Worm (Caenorhabditis elegans) whole organism, young adult: ENCODE data around the gene gmn-1.

Source experiments
- B0019.2 ChIP-seq: fragments of 200-800 bp; sonication (Bioruptor generic); conservative IDR thresholded peaks from 2 replicates; pipeline ENCODE4 v1.3.6; 2022; ENCODE audit warnings: missing genetic modification reagents, missing genetic modification characterization, missing compliant biosample characterization
- F55B11.4 ChIP-seq: sonication (generic microtip); optimal IDR thresholded peaks from 2 replicates; lab custom pipeline; 2016; ENCODE audit warnings: missing compliant biosample characterization, missing genetic modification characterization, borderline replicate concordance; ENCODE audit not compliant: insufficient read depth
- fkh-3 ChIP-seq: sonication (generic microtip); optimal IDR thresholded peaks from 2 replicates; lab custom pipeline; 2016; ENCODE audit warnings: mild to moderate bottlenecking, missing genetic modification characterization, missing compliant biosample characterization
- let-526 ChIP-seq: fragments of 200-800 bp; sonication (Bioruptor generic); IDR thresholded peaks from 2 replicates; pipeline ENCODE4 v1.3.6; 2022; ENCODE audit warnings: missing genetic modification reagents, missing genetic modification characterization, missing compliant biosample characterization
- madf-3 ChIP-seq: fragments of 200-800 bp; sonication (Bioruptor generic); IDR thresholded peaks from 2 replicates; pipeline ENCODE4 v1.3.6; 2022; ENCODE audit warnings: missing genetic modification reagents, missing genetic modification characterization, missing compliant biosample characterization
- madf-6 ChIP-seq: fragments of 200-800 bp; sonication (Bioruptor generic); IDR thresholded peaks from 2 replicates; pipeline ENCODE4 v1.3.6; 2022; ENCODE audit warnings: missing genetic modification reagents, missing genetic modification characterization, missing compliant biosample characterization
- nhr-80 ChIP-seq: sonication (generic microtip); optimal IDR thresholded peaks from 2 replicates; lab custom pipeline; 2016; ENCODE audit warnings: missing genetic modification characterization, missing compliant biosample characterization
- snpc-1.1 ChIP-seq: sonication (generic microtip); optimal IDR thresholded peaks from 2 replicates; lab custom pipeline; 2017; ENCODE audit warnings: missing genetic modification characterization, mild to moderate bottlenecking, missing compliant biosample characterization, antibody characterized with exemption, moderate library complexity, missing genotype, missing genetic modification reagents; ENCODE audit not compliant: insufficient read depth
- unc-130 ChIP-seq: sonication (generic microtip); optimal IDR thresholded peaks from 2 replicates; lab custom pipeline; 2016; ENCODE audit warnings: missing genetic modification reagents, missing genetic modification characterization, missing compliant biosample characterization
- ztf-18 ChIP-seq: sonication (generic microtip); optimal IDR thresholded peaks from 2 replicates; lab custom pipeline; 2016; ENCODE audit warnings: missing genotype, mild to moderate bottlenecking, missing genetic modification characterization, missing compliant biosample characterization

- TF ChIP-seq nhr-80 (tag; lab: Kevin White, UChicago) (no peak), madf-6 (GFP tag; lab: Robert Waterston, UW) (no peak), unc-130 (GFP tag; lab: Kevin White, UChicago) (no peak), snpc-1.1 (tag; lab: Kevin White, UChicago) (no peak), F55B11.4 (tag; lab: Kevin White, UChicago) (no peak), ztf-18 (tag; lab: Kevin White, UChicago) (no peak), fkh-3 (tag; lab: Kevin White, UChicago) (no peak), B0019.2 (no peak), let-526 (GFP tag; lab: Robert Waterston, UW) (no peak), madf-3 (GFP tag; lab: Robert Waterston, UW) (no peak)
Observed at ce11 chrIII:12218078-12218477, 7.1 kb downstream of the gmn-1 start.
